Fruit fly (Drosophila melanogaster) whole organism, embryonic: ENCODE data around the gene tst.

Source experiments
- Adf1 ChIP-seq: fragments of 200-800 bp; sonication (Bioruptor generic); IDR thresholded peaks from 2 replicates; pipeline ENCODE4 v1.3.6; 2022; ENCODE audit warnings: missing biosample characterization, missing genetic modification characterization
- Atf-2 ChIP-seq: fragments of 200-800 bp; sonication (Bioruptor generic); optimal IDR thresholded peaks from 2 replicates; lab custom pipeline; 2016; ENCODE audit warnings: missing biosample characterization, missing genetic modification characterization
- CG10565 ChIP-seq: fragments of 200-800 bp; sonication (Bioruptor generic); optimal IDR thresholded peaks from 3 replicates; lab custom pipeline; 2016; ENCODE audit warnings: missing biosample characterization, mild to moderate bottlenecking, missing genetic modification characterization
- CG11247 ChIP-seq: fragments of 200-800 bp; sonication (Bioruptor generic); IDR thresholded peaks from 2 replicates; pipeline ENCODE4 v1.3.6; 2022; ENCODE audit warnings: missing biosample characterization, missing genetic modification characterization
- CG11456 ChIP-seq: fragments of 200-800 bp; sonication (Bioruptor generic); IDR thresholded peaks from 3 replicates; pipeline ENCODE4 v1.3.6; 2022; ENCODE audit warnings: missing biosample characterization, missing genetic modification characterization
- CG12769 ChIP-seq: fragments of 200-800 bp; sonication (Bioruptor generic); optimal IDR thresholded peaks from 2 replicates; lab custom pipeline; 2019; ENCODE audit warnings: missing biosample characterization, mild to moderate bottlenecking, missing genetic modification characterization, moderate library complexity
- CG13424 ChIP-seq: fragments of 200-800 bp; sonication (Bioruptor generic); optimal IDR thresholded peaks from 2 replicates; lab custom pipeline; 2019; ENCODE audit warnings: missing biosample characterization, mild to moderate bottlenecking, missing genetic modification characterization, moderate library complexity
- CG13894 ChIP-seq: fragments of 200-800 bp; sonication (Bioruptor generic); optimal IDR thresholded peaks from 3 replicates; lab custom pipeline; 2018; ENCODE audit warnings: missing biosample characterization, mild to moderate bottlenecking, missing genetic modification characterization, moderate library complexity
- CG14014 ChIP-seq: fragments of 200-800 bp; sonication (Bioruptor generic); IDR thresholded peaks from 2 replicates; pipeline ENCODE4 v1.3.6; 2022; ENCODE audit warnings: missing biosample characterization, missing genetic modification characterization
- CG15514 ChIP-seq: fragments of 200-800 bp; sonication (Bioruptor generic); optimal IDR thresholded peaks from 3 replicates; lab custom pipeline; 2017; ENCODE audit warnings: missing biosample characterization, missing genetic modification characterization, mild to moderate bottlenecking, moderate library complexity, missing genetic modification reagents
- CG17612 ChIP-seq: fragments of 200-800 bp; sonication (Bioruptor generic); IDR thresholded peaks from 2 replicates; pipeline ENCODE4 v1.3.6; 2022; ENCODE audit warnings: missing biosample characterization, missing genetic modification characterization
- CG17912 ChIP-seq: fragments of 200-800 bp; sonication (Bioruptor generic); optimal IDR thresholded peaks from 2 replicates; lab custom pipeline; 2018; ENCODE audit warnings: missing biosample characterization, mild to moderate bottlenecking, missing genetic modification characterization
- CG2202 ChIP-seq: fragments of 200-800 bp; sonication (Bioruptor generic); optimal IDR thresholded peaks from 2 replicates; lab custom pipeline; 2018; ENCODE audit warnings: missing biosample characterization, mild to moderate bottlenecking, missing genetic modification characterization
- CG31388 ChIP-seq: fragments of 200-800 bp; sonication (Bioruptor generic); optimal IDR thresholded peaks from 2 replicates; lab custom pipeline; 2016; ENCODE audit warnings: missing biosample characterization, missing genetic modification characterization
- CG32767 ChIP-seq: fragments of 200-800 bp; sonication (Bioruptor generic); IDR thresholded peaks from 2 replicates; pipeline ENCODE4 v1.3.6; 2022; ENCODE audit warnings: missing biosample characterization, missing genetic modification characterization
- CG34376 ChIP-seq: fragments of 200-800 bp; sonication (Bioruptor generic); optimal IDR thresholded peaks from 2 replicates; lab custom pipeline; 2018; ENCODE audit warnings: missing biosample characterization, mild to moderate bottlenecking, missing genetic modification characterization
- CG5180 ChIP-seq: fragments of 200-800 bp; sonication (Bioruptor generic); optimal IDR thresholded peaks from 3 replicates; lab custom pipeline; 2017; ENCODE audit warnings: missing biosample characterization, missing genetic modification characterization, mild to moderate bottlenecking, moderate library complexity, missing genetic modification reagents
- CG7271 ChIP-seq: fragments of 200-800 bp; sonication (Bioruptor generic); optimal IDR thresholded peaks from 2 replicates; lab custom pipeline; 2018; ENCODE audit warnings: missing biosample characterization, mild to moderate bottlenecking, missing genetic modification characterization, moderate library complexity
- CG7928 ChIP-seq: fragments of 200-800 bp; sonication (Bioruptor generic); optimal IDR thresholded peaks from 2 replicates; lab custom pipeline; 2017; ENCODE audit warnings: missing biosample characterization, mild to moderate bottlenecking, missing genetic modification characterization
- CG9215 ChIP-seq: fragments of 200-800 bp; sonication (Bioruptor generic); IDR thresholded peaks from 2 replicates; pipeline ENCODE4 v1.3.6; 2022; ENCODE audit warnings: missing biosample characterization, missing genetic modification characterization
- Deaf1 ChIP-seq: fragments of 200-800 bp; optimal IDR thresholded peaks from 3 replicates; lab custom pipeline; 2019; ENCODE audit warnings: missing biosample characterization, mild to moderate bottlenecking, missing genetic modification characterization, moderate library complexity
- Dref ChIP-seq: fragments of 200-800 bp; sonication (Bioruptor generic); IDR thresholded peaks from 2 replicates; pipeline ENCODE4 v1.3.6; 2022; ENCODE audit warnings: missing biosample characterization, missing genetic modification characterization
- Hand ChIP-seq: fragments of 200-800 bp; sonication (Bioruptor generic); optimal IDR thresholded peaks from 2 replicates; lab custom pipeline; 2017; ENCODE audit warnings: mild to moderate bottlenecking, missing biosample characterization, missing genetic modification reagents, missing genetic modification characterization
- HmgD ChIP-seq: fragments of 200-800 bp; sonication (Bioruptor generic); optimal IDR thresholded peaks from 3 replicates; lab custom pipeline; 2016; ENCODE audit warnings: missing biosample characterization, missing genetic modification characterization
- Hmr ChIP-seq: fragments of 200-800 bp; sonication (Bioruptor generic); optimal IDR thresholded peaks from 3 replicates; lab custom pipeline; 2017; ENCODE audit warnings: mild to moderate bottlenecking, missing biosample characterization, missing genetic modification reagents, missing genetic modification characterization
- MTF-1 ChIP-seq: fragments of 200-800 bp; sonication (Bioruptor generic); optimal IDR thresholded peaks from 2 replicates; lab custom pipeline; 2018; ENCODE audit warnings: missing biosample characterization, mild to moderate bottlenecking, missing genetic modification characterization, borderline replicate concordance
- NK7.1 ChIP-seq: fragments of 200-800 bp; sonication (Bioruptor generic); optimal IDR thresholded peaks from 3 replicates; lab custom pipeline; 2016; ENCODE audit warnings: missing biosample characterization, missing genetic modification characterization
- Nf-YA ChIP-seq: fragments of 200-800 bp; sonication (Bioruptor generic); IDR thresholded peaks from 2 replicates; pipeline ENCODE4 v1.3.6; 2022; ENCODE audit warnings: missing biosample characterization, missing genetic modification characterization
- Sry-δ ChIP-seq: fragments of 200-800 bp; sonication (Bioruptor generic); optimal IDR thresholded peaks from 2 replicates; lab custom pipeline; 2016; ENCODE audit warnings: missing biosample characterization, missing genetic modification characterization
- abd-A ChIP-seq: fragments of 200-800 bp; sonication (Bioruptor generic); optimal IDR thresholded peaks from 3 replicates; lab custom pipeline; 2019; ENCODE audit warnings: missing biosample characterization, mild to moderate bottlenecking, missing genetic modification characterization, moderate library complexity
- amos ChIP-seq: fragments of 200-800 bp; sonication (Bioruptor generic); IDR thresholded peaks from 2 replicates; pipeline ENCODE4 v1.3.6; 2022; ENCODE audit warnings: missing biosample characterization, missing genetic modification characterization; ENCODE audit not compliant: partially characterized antibody
- bab2 ChIP-seq: fragments of 200-800 bp; sonication (Bioruptor generic); optimal IDR thresholded peaks from 2 replicates; lab custom pipeline; 2016; ENCODE audit warnings: missing biosample characterization, missing genetic modification characterization
- caup ChIP-seq: fragments of 200-800 bp; sonication (Bioruptor generic); optimal IDR thresholded peaks from 3 replicates; lab custom pipeline; 2017; ENCODE audit warnings: missing biosample characterization, mild to moderate bottlenecking, missing genetic modification characterization, moderate library complexity; ENCODE audit not compliant: severe bottlenecking
- croc ChIP-seq: fragments of 200-800 bp; sonication (Bioruptor generic); conservative IDR thresholded peaks from 3 replicates; pipeline ENCODE4 v1.3.6; 2022; ENCODE audit warnings: missing biosample characterization, missing genetic modification characterization
- dati ChIP-seq: fragments of 200-800 bp; sonication (Bioruptor generic); IDR thresholded peaks from 2 replicates; pipeline ENCODE4 v1.3.6; 2022; ENCODE audit warnings: missing biosample characterization, missing genetic modification characterization
- fd64A ChIP-seq: fragments of 200-800 bp; sonication (Bioruptor generic); optimal IDR thresholded peaks from 3 replicates; lab custom pipeline; 2018; ENCODE audit warnings: missing biosample characterization, mild to moderate bottlenecking, missing genetic modification characterization
- fru ChIP-seq: fragments of >200 bp; optimal IDR thresholded peaks from 2 replicates; lab custom pipeline; 2017
- ftz-f1 ChIP-seq: fragments of 200-800 bp; sonication (Bioruptor generic); optimal IDR thresholded peaks from 2 replicates; lab custom pipeline; 2016; ENCODE audit warnings: missing biosample characterization, missing genetic modification characterization
- gsb ChIP-seq: fragments of 200-800 bp; sonication (Bioruptor generic); IDR thresholded peaks from 2 replicates; pipeline ENCODE4 v1.3.6; 2022; ENCODE audit warnings: missing biosample characterization, missing genetic modification characterization
- insv ChIP-seq, 2 experiments: fragments of 200-800 bp; sonication (Bioruptor generic); optimal IDR thresholded peaks; 3 replicates each; lab custom pipeline; 2016 to 2018; ENCODE audit warnings: missing biosample characterization in 2 of 2, missing genetic modification characterization in 2 of 2
- inv ChIP-seq: fragments of 200-800 bp; sonication (Bioruptor generic); IDR thresholded peaks from 2 replicates; pipeline ENCODE4 v1.3.6; 2022; ENCODE audit warnings: missing biosample characterization, missing genetic modification characterization; ENCODE audit not compliant: partially characterized antibody
- ken ChIP-seq: fragments of 200-800 bp; sonication (Bioruptor generic); IDR thresholded peaks from 3 replicates; pipeline ENCODE4 v1.3.6; 2022; ENCODE audit warnings: missing biosample characterization, missing genetic modification characterization
- nerfin-2 ChIP-seq: fragments of 200-800 bp; sonication (Bioruptor generic); IDR thresholded peaks from 2 replicates; pipeline ENCODE4 v1.3.6; 2022; ENCODE audit warnings: missing biosample characterization, missing genetic modification characterization; ENCODE audit not compliant: partially characterized antibody
- nmo ChIP-seq: fragments of 200-800 bp; sonication (Bioruptor generic); optimal IDR thresholded peaks from 2 replicates; lab custom pipeline; 2018; ENCODE audit warnings: missing biosample characterization, mild to moderate bottlenecking, missing genetic modification characterization, moderate library complexity
- phol ChIP-seq: fragments of 200-800 bp; sonication (Bioruptor generic); optimal IDR thresholded peaks from 3 replicates; lab custom pipeline; 2018; ENCODE audit warnings: missing biosample characterization, mild to moderate bottlenecking, missing genetic modification characterization, moderate library complexity
- pita ChIP-seq: fragments of 200-800 bp; sonication (Bioruptor generic); optimal IDR thresholded peaks from 2 replicates; lab custom pipeline; 2017; ENCODE audit warnings: missing biosample characterization, mild to moderate bottlenecking, missing genetic modification characterization
- pnt ChIP-seq: fragments of 200-800 bp; sonication (Bioruptor generic); optimal IDR thresholded peaks from 3 replicates; lab custom pipeline; 2016; ENCODE audit warnings: missing biosample characterization, missing genetic modification characterization
- wdn ChIP-seq: fragments of 200-800 bp; sonication (Bioruptor generic); IDR thresholded peaks from 2 replicates; pipeline ENCODE4 v1.3.6; 2022; ENCODE audit warnings: missing biosample characterization, missing genetic modification characterization
- yki ChIP-seq: fragments of >200 bp; optimal IDR thresholded peaks from 3 replicates; lab custom pipeline; 2018
- zen ChIP-seq: fragments of 200-800 bp; sonication (Bioruptor generic); optimal IDR thresholded peaks from 3 replicates; lab custom pipeline; 2018; ENCODE audit warnings: missing biosample characterization, mild to moderate bottlenecking, missing genetic modification characterization, moderate library complexity
- zen2 ChIP-seq: fragments of 200-800 bp; sonication (Bioruptor generic); IDR thresholded peaks from 3 replicates; pipeline ENCODE4 v1.3.6; 2022; ENCODE audit warnings: missing biosample characterization, missing genetic modification characterization; ENCODE audit not compliant: partially characterized antibody

Gene tst

DNA sequence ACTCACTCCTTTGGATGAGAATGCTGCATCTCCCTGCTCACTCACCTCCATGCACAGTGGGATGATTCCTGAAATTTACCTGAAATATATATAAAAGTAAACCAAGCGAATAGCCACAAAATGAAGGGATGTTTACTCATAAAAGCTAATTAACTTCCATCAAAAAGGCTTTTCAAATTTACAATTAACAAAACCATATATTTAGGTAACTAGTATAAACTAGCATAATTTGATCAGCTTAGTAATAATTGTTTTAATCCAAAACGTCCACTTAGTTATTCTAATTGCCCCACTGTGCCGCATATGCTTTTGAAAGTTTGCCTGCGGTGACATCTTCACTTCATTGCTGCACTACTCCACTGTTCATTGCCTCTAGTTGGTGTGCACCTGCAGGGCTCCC is 11.3 kb upstream of the tst start:
- peak; percentile 50; the same call in 1 of the 2 replicates for TF ChIP-seq CG32767 (GFP tag; lab: Robert Waterston, UW)
- peak; percentile 62 for TF ChIP-seq fd64A (GFP tag; lab: Kevin White, UChicago)
- TF ChIP-seq NK7.1 (GFP tag; lab: Kevin White, UChicago) = peak; percentile 49
- peak; percentile 8 for TF ChIP-seq CG7271 (tag; lab: Kevin White, UChicago)
- TF ChIP-seq ftz-f1 (GFP tag; lab: Kevin White, UChicago) = no peak
- peak; percentile 81 for TF ChIP-seq CG2202 (tag; lab: Kevin White, UChicago)
- no peak for TF ChIP-seq CG11456
- no peak for TF ChIP-seq fru (lab: Kevin White, UChicago)
- TF ChIP-seq CG11247 (GFP tag; lab: Robert Waterston, UW) = peak; percentile 19; the same call in 1 of the 2 replicates
- peak; percentile 91 for TF ChIP-seq phol (tag; lab: Kevin White, UChicago)
- TF ChIP-seq Nf-YA (GFP tag; lab: Robert Waterston, UW) = peak; percentile 44; the same call in 1 of the 2 replicates
- no peak for TF ChIP-seq CG15514
- no peak for TF ChIP-seq CG17612 (GFP tag; lab: Robert Waterston, UW)
- TF ChIP-seq amos (GFP tag; lab: Robert Waterston, UW) = no peak
- no peak for TF ChIP-seq Adf1 (GFP tag; lab: Robert Waterston, UW)
- no peak for TF ChIP-seq pita (GFP tag; lab: Kevin White, UChicago)
- no peak for TF ChIP-seq zen2
- peak; percentile 76 for TF ChIP-seq CG13424 (tag; lab: Kevin White, UChicago)
- no peak for TF ChIP-seq CG10565 (GFP tag; lab: Kevin White, UChicago)
- peak; percentile 31 for TF ChIP-seq CG12769 (tag; lab: Kevin White, UChicago)
- TF ChIP-seq insv (GFP tag; optimal IDR thresholded peaks at IDR 0.05; lab: Kevin White, UChicago) = no peak
- TF ChIP-seq Dref (GFP tag; lab: Robert Waterston, UW) = no peak
- peak; percentile 57 for TF ChIP-seq Atf-2
- TF ChIP-seq abd-A = no peak
- peak; percentile 60 for TF ChIP-seq zen
- no peak for TF ChIP-seq inv (GFP tag; lab: Robert Waterston, UW)
- no peak for TF ChIP-seq CG13894 (tag; lab: Kevin White, UChicago)
- no peak for TF ChIP-seq gsb (GFP tag; lab: Robert Waterston, UW)
- TF ChIP-seq caup (GFP tag; lab: Kevin White, UChicago) = no peak
- peak; percentile 39 for TF ChIP-seq CG5180
- no peak for TF ChIP-seq yki (lab: Kevin White, UChicago)
- TF ChIP-seq nmo (GFP tag; lab: Kevin White, UChicago) = peak; percentile 93
- peak; percentile 29 for TF ChIP-seq Sry-δ (GFP tag; lab: Kevin White, UChicago)
- TF ChIP-seq MTF-1 = peak; percentile 17
- no peak for TF ChIP-seq CG31388 (GFP tag; lab: Kevin White, UChicago)
- peak; percentile 36; the same call in 1 of the 2 replicates for TF ChIP-seq CG14014 (GFP tag; lab: Robert Waterston, UW)
- TF ChIP-seq HmgD (GFP tag; lab: Kevin White, UChicago) = no peak
- TF ChIP-seq pnt (GFP tag; lab: Kevin White, UChicago) = peak; percentile 61
- peak; percentile 43 for TF ChIP-seq Hmr
- no peak for TF ChIP-seq Hand (GFP tag; lab: Kevin White, UChicago)
- TF ChIP-seq Deaf1 (tag; lab: Kevin White, UChicago) = peak; percentile 46
- peak; percentile 72 for TF ChIP-seq croc
- TF ChIP-seq CG17912 (GFP tag; lab: Kevin White, UChicago) = no peak
- no peak for TF ChIP-seq dati
- TF ChIP-seq ken (GFP tag; lab: Robert Waterston, UW) = peak; percentile 48; the same call in 1 of the 3 replicates
- no peak for TF ChIP-seq CG34376 (GFP tag; lab: Kevin White, UChicago)
- no peak for TF ChIP-seq nerfin-2
- TF ChIP-seq CG9215 (GFP tag; lab: Robert Waterston, UW) = 0 out of 2 replicates have a peak, but pooled peaks have one; percentile 37
- TF ChIP-seq CG7928 (GFP tag; lab: Kevin White, UChicago) = no peak
- peak; percentile 48 for TF ChIP-seq bab2 (GFP tag; lab: Kevin White, UChicago)
- TF ChIP-seq wdn (GFP tag; lab: Robert Waterston, UW) = no peak
